Worm (Caenorhabditis elegans): ENCODE data around the gene mars-1.

Gene mars-1

DNA sequence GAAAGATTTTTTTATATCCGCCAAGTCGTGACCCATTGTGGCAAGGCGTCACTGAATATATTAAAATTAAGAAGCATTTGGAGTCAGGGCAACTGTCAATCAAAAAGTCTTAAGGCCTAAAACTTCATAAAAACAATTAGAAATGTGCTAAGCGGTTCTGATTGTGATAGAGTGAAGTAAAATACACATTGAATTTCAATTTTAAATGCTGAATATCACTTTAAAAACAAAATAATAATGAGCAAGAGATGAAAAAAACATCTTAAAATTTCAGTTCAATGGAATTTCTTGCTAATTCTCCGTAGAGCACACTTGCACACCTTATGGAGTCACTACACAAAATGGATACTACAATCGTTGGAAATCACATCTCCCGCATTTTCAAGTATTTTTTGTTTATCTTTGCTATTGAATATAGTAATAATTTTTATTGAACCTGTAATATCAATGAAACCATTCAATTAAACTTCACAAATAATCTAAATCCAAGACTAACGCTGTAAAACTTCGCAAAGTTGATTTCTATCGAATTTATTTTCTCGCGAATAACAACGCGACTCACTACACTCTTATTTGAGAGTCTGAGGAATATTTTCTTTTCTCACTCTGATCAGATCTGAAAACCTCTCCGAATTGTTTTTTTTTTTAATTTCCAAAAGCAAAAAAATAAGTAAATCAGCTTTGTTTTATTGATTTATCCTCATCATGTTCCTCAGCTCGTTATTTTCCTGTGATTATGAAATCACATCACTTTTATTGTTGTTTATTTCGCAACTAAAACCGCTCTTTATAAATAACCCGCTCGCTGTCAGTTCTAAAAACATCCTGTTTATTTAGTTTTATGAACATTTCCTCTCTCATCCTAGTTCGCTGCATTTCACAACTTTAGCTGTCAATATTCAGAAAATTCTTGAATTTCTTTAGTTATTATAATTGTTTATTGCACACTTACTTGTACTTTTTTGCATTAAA is at the start of gene mars-1 (continued):
- TF ChIP-seq spr-3 (GFP tag; optimal IDR thresholded peaks at IDR 0.05) (no peak), nhr-237 (tag; optimal IDR thresholded peaks at IDR 0.05) (no peak), dve-1 (tag; optimal IDR thresholded peaks at IDR 0.05; ENCODE audit: insufficient read depth) (peak; percentile 45), ceh-28 (tag; optimal IDR thresholded peaks at IDR 0.05) (no peak), mep-1 (tag; optimal IDR thresholded peaks at IDR 0.05) (peak; percentile 78), nhr-77 (tag; optimal IDR thresholded peaks at IDR 0.05) (no peak), unc-62 (GFP tag; optimal IDR thresholded peaks at IDR 0.05 in 1 of 2) (peak in 1 of 2 experiments; percentile 51), unc-62 (tag; optimal IDR thresholded peaks at IDR 0.05) (no peak), hif-1 (tag; optimal IDR thresholded peaks at IDR 0.05) (peak in 1 of 2 experiments; percentile 74), egl-27 (tag; optimal IDR thresholded peaks at IDR 0.05) (no peak), daf-12 (tag; optimal IDR thresholded peaks at IDR 0.05) (no peak), madf-5 (GFP tag; IDR thresholded peaks at IDR 0.05) (no peak), fkh-10 (GFP tag; optimal IDR thresholded peaks at IDR 0.05) (no peak), attf-4 (tag; optimal IDR thresholded peaks at IDR 0.05) (no peak), snpc-4 (tag; optimal IDR thresholded peaks at IDR 0.05) (no peak), lin-13 (GFP tag; optimal IDR thresholded peaks at IDR 0.05) (peak; percentile 64), ZK337.2 (GFP tag; IDR thresholded peaks at IDR 0.05) (no peak), Y75B8A.6 (GFP tag; IDR thresholded peaks at IDR 0.05) (no peak), ceh-62 (tag; optimal IDR thresholded peaks at IDR 0.05) (no peak), ceh-32 (tag; optimal IDR thresholded peaks at IDR 0.05; ENCODE audit: poor library complexity) (no peak), daf-8 (GFP tag; IDR thresholded peaks at IDR 0.05) (no peak), dmd-9 (GFP tag; IDR thresholded peaks at IDR 0.05) (peak; percentile 36; the same call in 1 of the 2 replicates), madf-9 (GFP tag; conservative IDR thresholded peaks at IDR 0.05) (no peak), lin-39 (tag; optimal IDR thresholded peaks at IDR 0.05) (no peak), tra-1 (GFP tag; IDR thresholded peaks at IDR 0.05) (no peak), T20F7.1 (GFP tag; optimal IDR thresholded peaks at IDR 0.05) (peak; percentile 81), ceh-82 (tag; optimal IDR thresholded peaks at IDR 0.05) (no peak), daf-16 (GFP tag; optimal IDR thresholded peaks at IDR 0.05) (peak in 1 of 2 experiments; percentile 50), daf-16 (tag; optimal IDR thresholded peaks at IDR 0.05) (peak; percentile 55), rbr-2 (tag; optimal IDR thresholded peaks at IDR 0.05) (peak; percentile 62), hlh-11 (tag; optimal IDR thresholded peaks at IDR 0.05) (peak; percentile 64), dpl-1 (GFP tag; optimal IDR thresholded peaks at IDR 0.05) (peak; percentile 62), nhr-25 (tag; optimal IDR thresholded peaks at IDR 0.05; ENCODE audit: borderline replicate concordance, insufficient read depth) (no peak), ceh-20 (GFP tag; IDR thresholded peaks at IDR 0.05) (no peak), nhr-76 (tag; optimal IDR thresholded peaks at IDR 0.05) (no peak), set-16 (GFP tag; IDR thresholded peaks at IDR 0.05) (no peak), ctbp-1 (GFP tag; IDR thresholded peaks at IDR 0.05) (no peak), duxl-1 (tag; optimal IDR thresholded peaks at IDR 0.05; ENCODE audit: poor library complexity) (no peak), saeg-2 (GFP tag; IDR thresholded peaks at IDR 0.05) (no peak), nhr-11 (tag; optimal IDR thresholded peaks at IDR 0.05) (peak; percentile 66), nhr-10 (tag; optimal IDR thresholded peaks at IDR 0.05) (no peak), cey-2 (tag; optimal IDR thresholded peaks at IDR 0.05; ENCODE audit: borderline replicate concordance, insufficient read depth) (no peak), ztf-7 (tag; optimal IDR thresholded peaks at IDR 0.05) (no peak), lin-15B (tag; optimal IDR thresholded peaks at IDR 0.05) (no peak), mxl-2 (GFP tag; conservative IDR thresholded peaks at IDR 0.05) (no peak), F49E8.2 (tag; optimal IDR thresholded peaks at IDR 0.05; ENCODE audit: borderline replicate concordance) (no peak), ces-1 (GFP tag; optimal IDR thresholded peaks at IDR 0.05) (no peak), hmg-1.1 (GFP tag; IDR thresholded peaks at IDR 0.05) (0 out of 2 replicates have a peak, but pooled peaks have one; percentile 14), Y48G9A.11 (GFP tag; IDR thresholded peaks at IDR 0.05) (no peak)

Data from whole organism, L4 larva.